Fruit fly (Drosophila melanogaster) whole organism, embryonic: ENCODE measurements around the gene CG15155.

Experiments used
- Antp ChIP-seq: fragments of 200-800 bp; sonication (Bioruptor generic); optimal IDR thresholded peaks from 3 replicates; lab custom pipeline; 2016; ENCODE audit warnings: missing biosample characterization, missing genetic modification characterization
- CG10959 ChIP-seq: fragments of 200-800 bp; sonication (Bioruptor generic); IDR thresholded peaks from 2 replicates; pipeline ENCODE4 v1.3.6; 2022; ENCODE audit warnings: missing biosample characterization, missing genetic modification characterization
- CG11456 ChIP-seq: fragments of 200-800 bp; sonication (Bioruptor generic); IDR thresholded peaks from 3 replicates; pipeline ENCODE4 v1.3.6; 2022; ENCODE audit warnings: missing biosample characterization, missing genetic modification characterization
- CG11560 ChIP-seq: fragments of 200-800 bp; sonication (Bioruptor generic); IDR thresholded peaks from 3 replicates; pipeline ENCODE4 v1.3.6; 2022; ENCODE audit warnings: missing biosample characterization, missing genetic modification characterization
- CG11696 ChIP-seq: fragments of 200-800 bp; sonication (Bioruptor generic); IDR thresholded peaks from 2 replicates; pipeline ENCODE4 v1.3.6; 2022; ENCODE audit warnings: missing biosample characterization, missing genetic modification characterization
- CG1233 ChIP-seq: fragments of 200-800 bp; sonication (Bioruptor generic); optimal IDR thresholded peaks from 4 replicates; lab custom pipeline; 2018; ENCODE audit warnings: missing biosample characterization, mild to moderate bottlenecking, missing genetic modification characterization
- CG12744 ChIP-seq: fragments of 200-800 bp; sonication (Bioruptor generic); optimal IDR thresholded peaks from 2 replicates; lab custom pipeline; 2016; ENCODE audit warnings: missing biosample characterization, missing genetic modification characterization
- CG14441 ChIP-seq: fragments of 200-800 bp; sonication (Bioruptor generic); IDR thresholded peaks from 2 replicates; pipeline ENCODE4 v1.3.6; 2022; ENCODE audit warnings: missing biosample characterization, missing genetic modification characterization
- CG1603 ChIP-seq: fragments of 200-800 bp; sonication (Bioruptor generic); optimal IDR thresholded peaks from 2 replicates; lab custom pipeline; 2019; ENCODE audit warnings: missing biosample characterization, mild to moderate bottlenecking, missing genetic modification characterization, moderate library complexity
- CG16815 ChIP-seq: fragments of 200-800 bp; sonication (Bioruptor generic); optimal IDR thresholded peaks from 3 replicates; lab custom pipeline; 2017; ENCODE audit warnings: missing biosample characterization, mild to moderate bottlenecking, missing genetic modification characterization
- CG1792 ChIP-seq: fragments of 200-800 bp; sonication (Bioruptor generic); optimal IDR thresholded peaks from 2 replicates; lab custom pipeline; 2016; ENCODE audit warnings: missing biosample characterization, missing genetic modification characterization
- CG2889 ChIP-seq: fragments of 200-800 bp; sonication (Bioruptor generic); IDR thresholded peaks from 3 replicates; pipeline ENCODE4 v1.3.6; 2022; ENCODE audit warnings: missing biosample characterization, missing genetic modification characterization
- CG33557 ChIP-seq: fragments of 200-800 bp; sonication (Bioruptor generic); optimal IDR thresholded peaks from 2 replicates; lab custom pipeline; 2019; ENCODE audit warnings: missing biosample characterization, mild to moderate bottlenecking, missing genetic modification characterization, moderate library complexity
- CG34376 ChIP-seq: fragments of 200-800 bp; sonication (Bioruptor generic); optimal IDR thresholded peaks from 2 replicates; lab custom pipeline; 2018; ENCODE audit warnings: missing biosample characterization, mild to moderate bottlenecking, missing genetic modification characterization
- CG3847 ChIP-seq: fragments of 200-800 bp; sonication (Bioruptor generic); IDR thresholded peaks from 2 replicates; pipeline ENCODE4 v1.3.6; 2022; ENCODE audit warnings: missing biosample characterization, missing genetic modification characterization
- CG6175 ChIP-seq: fragments of 200-800 bp; sonication (Bioruptor generic); IDR thresholded peaks from 3 replicates; pipeline ENCODE4 v1.3.6; 2022; ENCODE audit warnings: missing biosample characterization, missing genetic modification characterization
- CG6272 ChIP-seq: fragments of 200-800 bp; sonication (Bioruptor generic); IDR thresholded peaks from 2 replicates; pipeline ENCODE4 v1.3.6; 2022; ENCODE audit warnings: missing biosample characterization, missing genetic modification characterization
- CG7839 ChIP-seq: fragments of 200-800 bp; sonication (Bioruptor generic); optimal IDR thresholded peaks from 3 replicates; lab custom pipeline; 2018; ENCODE audit warnings: missing biosample characterization, mild to moderate bottlenecking, missing genetic modification characterization, moderate library complexity
- CG8388 ChIP-seq: fragments of 200-800 bp; sonication (Bioruptor generic); optimal IDR thresholded peaks from 2 replicates; lab custom pipeline; 2019; ENCODE audit warnings: missing biosample characterization, mild to moderate bottlenecking, missing genetic modification characterization, moderate library complexity
- Dek ChIP-seq: fragments of 200-800 bp; sonication (Bioruptor generic); optimal IDR thresholded peaks from 3 replicates; lab custom pipeline; 2019; ENCODE audit warnings: missing biosample characterization, mild to moderate bottlenecking, missing genetic modification characterization, moderate library complexity
- Ets97D ChIP-seq: fragments of 200-800 bp; sonication (Bioruptor generic); optimal IDR thresholded peaks from 3 replicates; lab custom pipeline; 2016; ENCODE audit warnings: missing biosample characterization, missing genetic modification characterization
- MTF-1 ChIP-seq: fragments of 200-800 bp; sonication (Bioruptor generic); optimal IDR thresholded peaks from 2 replicates; lab custom pipeline; 2018; ENCODE audit warnings: missing biosample characterization, mild to moderate bottlenecking, missing genetic modification characterization, borderline replicate concordance
- Nf-YC ChIP-seq: fragments of 200-800 bp; optimal IDR thresholded peaks from 3 replicates; lab custom pipeline; 2019; ENCODE audit warnings: missing biosample characterization, mild to moderate bottlenecking, missing genetic modification characterization, moderate library complexity
- Poxn ChIP-seq: fragments of 200-800 bp; sonication (Bioruptor generic); IDR thresholded peaks from 2 replicates; pipeline ENCODE4 v1.3.6; 2022; ENCODE audit warnings: missing biosample characterization, missing genetic modification characterization
- Rfx ChIP-seq: fragments of 200-800 bp; sonication (Bioruptor generic); IDR thresholded peaks from 2 replicates; pipeline ENCODE4 v1.3.6; 2022; ENCODE audit warnings: missing biosample characterization, missing genetic modification characterization
- Scr ChIP-seq: fragments of 200-800 bp; sonication (Bioruptor generic); IDR thresholded peaks from 2 replicates; pipeline ENCODE4 v1.3.6; 2022; ENCODE audit warnings: missing biosample characterization, missing genetic modification characterization; ENCODE audit not compliant: partially characterized antibody
- Sox100B ChIP-seq: fragments of 200-800 bp; sonication (Bioruptor generic); optimal IDR thresholded peaks from 3 replicates; lab custom pipeline; 2018; ENCODE audit warnings: missing biosample characterization, mild to moderate bottlenecking, missing genetic modification characterization
- Taf1 ChIP-seq: fragments of 200-800 bp; sonication (Bioruptor generic); IDR thresholded peaks from 2 replicates; pipeline ENCODE4 v1.3.6; 2022; ENCODE audit warnings: missing biosample characterization, missing genetic modification characterization
- cwo ChIP-seq: fragments of 200-800 bp; sonication (Bioruptor generic); optimal IDR thresholded peaks from 3 replicates; lab custom pipeline; 2017; ENCODE audit warnings: missing biosample characterization, missing genetic modification characterization, mild to moderate bottlenecking, moderate library complexity, missing genetic modification reagents
- dati ChIP-seq: fragments of 200-800 bp; sonication (Bioruptor generic); IDR thresholded peaks from 2 replicates; pipeline ENCODE4 v1.3.6; 2022; ENCODE audit warnings: missing biosample characterization, missing genetic modification characterization
- dimm ChIP-seq: fragments of 200-800 bp; sonication (Bioruptor generic); IDR thresholded peaks from 2 replicates; pipeline ENCODE4 v1.3.6; 2022; ENCODE audit warnings: missing biosample characterization, missing genetic modification characterization
- dysf ChIP-seq: fragments of 200-800 bp; sonication (Bioruptor generic); IDR thresholded peaks from 3 replicates; pipeline ENCODE4 v1.3.6; 2022; ENCODE audit warnings: missing biosample characterization, missing genetic modification characterization
- emc ChIP-seq: fragments of 200-800 bp; sonication (Bioruptor generic); optimal IDR thresholded peaks from 2 replicates; lab custom pipeline; 2016; ENCODE audit warnings: missing biosample characterization, missing genetic modification characterization
- ems ChIP-seq: fragments of 200-800 bp; sonication (Bioruptor generic); optimal IDR thresholded peaks from 3 replicates; lab custom pipeline; 2016; ENCODE audit warnings: missing biosample characterization, missing genetic modification characterization
- fd64A ChIP-seq: fragments of 200-800 bp; sonication (Bioruptor generic); optimal IDR thresholded peaks from 3 replicates; lab custom pipeline; 2018; ENCODE audit warnings: missing biosample characterization, mild to moderate bottlenecking, missing genetic modification characterization
- h ChIP-seq: fragments of >200 bp; optimal IDR thresholded peaks from 2 replicates; lab custom pipeline; 2017
- ham ChIP-seq: fragments of 200-800 bp; sonication (Bioruptor generic); IDR thresholded peaks from 2 replicates; pipeline ENCODE4 v1.3.6; 2022; ENCODE audit warnings: missing biosample characterization, missing genetic modification characterization
- hkb ChIP-seq, 2 experiments: fragments of 200-800 bp in 1 of 2; fragments of >200 bp in 1 of 2; sonication (Bioruptor generic) in 1 of 2; IDR thresholded peaks in 1 of 2; optimal IDR thresholded peaks in 1 of 2; 2 replicates each; pipeline versions ENCODE4 v1.3.6 to Lab custom; 2017 to 2022; ENCODE audit warnings: missing biosample characterization in 1 of 2, missing genetic modification characterization in 1 of 2
- oc ChIP-seq: fragments of 200-800 bp; sonication (Bioruptor generic); optimal IDR thresholded peaks from 2 replicates; lab custom pipeline; 2018; ENCODE audit warnings: missing biosample characterization, mild to moderate bottlenecking, missing genetic modification characterization, moderate library complexity
- pita ChIP-seq: fragments of 200-800 bp; sonication (Bioruptor generic); optimal IDR thresholded peaks from 2 replicates; lab custom pipeline; 2017; ENCODE audit warnings: missing biosample characterization, mild to moderate bottlenecking, missing genetic modification characterization
- prd ChIP-seq, 3 experiments: fragments of >200 bp in 2 of 3; fragments of 200-800 bp in 1 of 3; sonication (Bioruptor generic) in 1 of 3; optimal IDR thresholded peaks in 2 of 3; IDR thresholded peaks in 1 of 3; 2 replicates in 2 of 3; 3 replicates in 1 of 3; pipeline versions ENCODE4 v1.3.6 to Lab custom; 2017 to 2022; ENCODE audit warnings: missing biosample characterization in 1 of 3, missing genetic modification characterization in 1 of 3
- psq ChIP-seq: fragments of 200-800 bp; sonication (Bioruptor generic); optimal IDR thresholded peaks from 2 replicates; lab custom pipeline; 2017; ENCODE audit warnings: missing biosample characterization, missing genetic modification characterization
- ranshi ChIP-seq: fragments of 200-800 bp; sonication (Bioruptor generic); IDR thresholded peaks from 2 replicates; pipeline ENCODE4 v1.3.6; 2022; ENCODE audit warnings: missing biosample characterization, missing genetic modification characterization
- run ChIP-seq: fragments of 200-800 bp; sonication (Bioruptor generic); optimal IDR thresholded peaks from 3 replicates; lab custom pipeline; 2018; ENCODE audit warnings: missing biosample characterization, mild to moderate bottlenecking, missing genetic modification characterization
- sens ChIP-seq: fragments of 200-800 bp; sonication (Bioruptor generic); peaks from one replicate; lab custom pipeline; 2016; ENCODE audit warnings: missing biosample characterization, missing genetic modification characterization
- tgo ChIP-seq: fragments of 200-800 bp; sonication (Bioruptor generic); IDR thresholded peaks from 3 replicates; pipeline ENCODE4 v1.3.6; 2022; ENCODE audit warnings: missing biosample characterization, missing genetic modification characterization
- tll ChIP-seq, 2 experiments: fragments of 200-800 bp in 1 of 2; fragments of >200 bp in 1 of 2; sonication (Bioruptor generic) in 1 of 2; optimal IDR thresholded peaks; 2 replicates each; lab custom pipeline; 2017 to 2019; ENCODE audit warnings: missing biosample characterization in 2 of 2, missing genetic modification characterization in 2 of 2, mild to moderate bottlenecking in 1 of 2, moderate library complexity in 1 of 2
- unc-4 ChIP-seq: fragments of 200-800 bp; sonication (Bioruptor generic); IDR thresholded peaks from 2 replicates; pipeline ENCODE4 v1.3.6; 2022; ENCODE audit warnings: missing biosample characterization, missing genetic modification characterization; ENCODE audit not compliant: partially characterized antibody
- vvl ChIP-seq: fragments of 200-800 bp; sonication (Bioruptor generic); IDR thresholded peaks from 2 replicates; pipeline ENCODE4 v1.3.6; 2022; ENCODE audit warnings: missing biosample characterization, missing genetic modification characterization

CG15155 gene

DNA sequence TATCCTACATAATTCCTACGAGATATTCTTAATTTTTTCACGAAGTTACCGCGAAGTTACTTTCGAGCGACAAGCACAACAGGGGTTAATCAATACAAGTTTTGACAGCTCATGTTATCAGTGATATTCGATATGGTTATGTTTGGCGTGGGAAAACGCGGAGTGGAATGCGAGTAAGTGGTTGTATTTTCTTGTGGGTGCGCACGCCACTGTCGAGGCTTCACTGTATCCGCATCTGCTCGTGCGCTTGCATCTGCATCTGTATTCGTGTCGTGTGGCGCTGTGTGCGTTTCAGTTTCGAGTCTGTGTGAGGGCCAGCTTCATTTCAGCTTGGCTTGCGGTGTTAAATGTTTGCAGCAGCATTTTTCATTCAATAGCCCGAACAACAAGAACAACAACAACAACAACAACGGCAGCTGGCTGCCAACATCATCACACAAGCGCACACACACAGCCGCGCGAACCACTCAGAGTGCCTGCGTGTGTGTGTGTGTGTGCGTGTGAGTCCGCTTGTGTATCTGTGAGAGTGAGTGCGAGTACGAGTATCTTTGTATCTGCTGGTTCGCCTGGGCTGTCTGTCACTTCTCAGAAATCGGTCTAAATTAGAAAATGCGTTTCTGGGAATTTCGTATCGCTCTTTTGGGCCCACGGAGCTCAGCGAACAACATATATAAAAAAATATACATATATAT, 3.4 kb upstream of the CG15155 start (continued):
- TF ChIP-seq hkb (optimal IDR thresholded peaks at IDR 0.05; lab: Kevin White, UChicago): no peak
- TF ChIP-seq hkb (GFP tag; IDR thresholded peaks at IDR 0.05; lab: Robert Waterston, UW): peak; percentile 45; the same call in 1 of the 2 replicates
- TF ChIP-seq psq: no peak
- TF ChIP-seq tgo (GFP tag; lab: Robert Waterston, UW): peak; percentile 55; the same call in 2 of the 3 replicates
- TF ChIP-seq ems: peak; percentile 60
- TF ChIP-seq ranshi (GFP tag; lab: Robert Waterston, UW): peak; percentile 71; the same call in 1 of the 2 replicates
- TF ChIP-seq run (tag; lab: Kevin White, UChicago): no peak
- TF ChIP-seq tll (GFP tag; optimal IDR thresholded peaks at IDR 0.05; lab: Kevin White, UChicago): peak in 1 of 2 experiments; percentile 35
- TF ChIP-seq CG1603 (tag; lab: Kevin White, UChicago): peak; percentile 59
- no peak for TF ChIP-seq h (lab: Kevin White, UChicago)
- TF ChIP-seq Sox100B (GFP tag; lab: Kevin White, UChicago): no peak
- TF ChIP-seq cwo (GFP tag; lab: Kevin White, UChicago): peak; percentile 33
- peak; percentile 47 for TF ChIP-seq vvl
- TF ChIP-seq CG6272: peak; percentile 75
- TF ChIP-seq Rfx (GFP tag; lab: Robert Waterston, UW): peak; percentile 87
- no peak for TF ChIP-seq Poxn
- TF ChIP-seq CG34376 (GFP tag; lab: Kevin White, UChicago): peak; percentile 35
- no peak for TF ChIP-seq dimm (GFP tag; lab: Robert Waterston, UW)
- TF ChIP-seq CG11456 (GFP tag; lab: Robert Waterston, UW): peak; percentile 92
- TF ChIP-seq dysf (GFP tag; lab: Robert Waterston, UW): peak; percentile 72; the same call in 2 of the 3 replicates
- no peak for TF ChIP-seq dati (GFP tag; lab: Robert Waterston, UW)
- TF ChIP-seq sens (GFP tag; lab: Kevin White, UChicago): peak; percentile 83
- TF ChIP-seq Antp: peak; percentile 74
- peak; percentile 59 for TF ChIP-seq Taf1 (GFP tag; lab: Robert Waterston, UW)
- TF ChIP-seq emc: no peak
- 0 out of 2 replicates have a peak, but pooled peaks have one; percentile 23 for TF ChIP-seq unc-4
- no peak for TF ChIP-seq CG8388
- peak; percentile 32 for TF ChIP-seq oc (tag; lab: Kevin White, UChicago)
- peak; percentile 51; the same call in 1 of the 3 replicates for TF ChIP-seq CG6175
- peak; percentile 46 for TF ChIP-seq Nf-YC (tag; lab: Kevin White, UChicago)
- TF ChIP-seq MTF-1: no peak
- TF ChIP-seq CG2889 (GFP tag; lab: Robert Waterston, UW): no peak
- TF ChIP-seq CG1792 (GFP tag; lab: Kevin White, UChicago): peak; percentile 3
- peak; percentile 24 for TF ChIP-seq CG12744 (GFP tag; lab: Kevin White, UChicago)
- peak; percentile 82 for TF ChIP-seq CG14441 (GFP tag; lab: Robert Waterston, UW)
- peak; percentile 12 for TF ChIP-seq fd64A (GFP tag; lab: Kevin White, UChicago)
- TF ChIP-seq pita (GFP tag; lab: Kevin White, UChicago): no peak
- TF ChIP-seq CG10959: peak; percentile 50; the same call in 1 of the 2 replicates
- peak; percentile 71 for TF ChIP-seq CG3847 (GFP tag; lab: Robert Waterston, UW)
- TF ChIP-seq CG11560 (tag; lab: Robert Waterston, UW): peak; percentile 31; the same call in 1 of the 3 replicates
- no peak for TF ChIP-seq CG33557 (GFP tag; lab: Kevin White, UChicago)
- no peak for TF ChIP-seq Ets97D
- TF ChIP-seq CG11696 (GFP tag; lab: Robert Waterston, UW): peak; percentile 11; the same call in 1 of the 2 replicates
- TF ChIP-seq CG1233 (GFP tag; lab: Kevin White, UChicago): no peak
- TF ChIP-seq CG16815: peak; percentile 32
- no peak for TF ChIP-seq Dek (tag; lab: Kevin White, UChicago)
- peak; percentile 32; the same call in 1 of the 2 replicates for TF ChIP-seq Scr (GFP tag; lab: Robert Waterston, UW)
- no peak for TF ChIP-seq prd (optimal IDR thresholded peaks at IDR 0.05; lab: Kevin White, UChicago)
- TF ChIP-seq prd (GFP tag; IDR thresholded peaks at IDR 0.05; lab: Robert Waterston, UW): peak; percentile 86
- peak; percentile 35 for TF ChIP-seq CG7839
- TF ChIP-seq ham (GFP tag; lab: Robert Waterston, UW): no peak
